Fruit fly (Drosophila melanogaster): ENCODE data around the gene CG42327.

The CG42327 gene

DNA sequence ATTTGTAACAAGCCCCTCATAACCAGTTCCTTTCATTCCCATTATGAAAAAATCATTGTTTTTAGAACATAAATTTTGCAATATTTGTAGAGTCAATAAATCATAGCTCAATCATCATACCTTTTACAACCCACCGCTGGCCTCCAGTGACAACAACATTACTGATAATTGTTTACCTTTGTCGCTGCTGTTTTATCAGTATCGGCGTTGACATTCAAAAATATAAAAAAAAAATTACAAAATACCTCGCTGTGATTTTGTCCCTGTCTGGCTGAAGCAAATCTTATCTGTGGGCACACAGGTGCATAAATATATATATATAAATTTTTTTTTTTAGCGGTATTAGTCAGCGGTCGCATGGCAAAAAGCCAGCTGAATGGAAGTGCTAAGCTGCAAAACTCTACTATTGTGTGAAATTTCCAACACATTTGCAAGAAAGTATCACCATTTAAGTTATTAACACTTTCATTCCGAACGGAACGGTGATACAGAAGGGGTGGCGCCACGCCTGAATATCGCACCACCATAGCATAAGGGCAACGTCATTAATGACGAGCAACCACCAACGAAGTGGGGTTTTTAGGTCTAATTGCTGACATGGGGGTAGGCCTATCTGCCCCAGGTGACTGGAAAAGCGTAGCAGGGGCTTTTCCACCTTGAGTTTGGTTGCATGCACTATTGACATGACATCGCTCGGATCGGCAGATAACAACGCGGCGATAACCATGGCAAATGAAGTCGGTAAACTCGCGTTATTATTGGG is 10.2 kb downstream of the CG42327 start (continued):
- TF ChIP-seq CG14710 (tag; optimal IDR thresholded peaks at IDR 0.05) = no peak
- peak; percentile 39 for TF ChIP-seq pros (GFP tag; optimal IDR thresholded peaks at IDR 0.05)
- no peak for TF ChIP-seq corto (GFP tag; optimal IDR thresholded peaks at IDR 0.05)
- TF ChIP-seq Kr (GFP tag; optimal IDR thresholded peaks at IDR 0.05) = no peak
- TF ChIP-seq ab (GFP tag; optimal IDR thresholded peaks at IDR 0.05) = no peak
- TF ChIP-seq CG8290 (GFP tag; optimal IDR thresholded peaks at IDR 0.05) = no peak
- TF ChIP-seq CG8290 (tag; optimal IDR thresholded peaks at IDR 0.05) = peak in 1 of 2 experiments; percentile 6
- TF ChIP-seq nerfin-2 (GFP tag; IDR thresholded peaks at IDR 0.05; ENCODE audit: partially characterized antibody) = no peak
- TF ChIP-seq CG15479 (GFP tag; optimal IDR thresholded peaks at IDR 0.05) = no peak
- TF ChIP-seq CG18476 (GFP tag; optimal IDR thresholded peaks at IDR 0.05) = peak; percentile 32
- no peak for TF ChIP-seq CG4328 (GFP tag; optimal IDR thresholded peaks at IDR 0.05)
- peak; percentile 19 for TF ChIP-seq CG6813 (GFP tag; optimal IDR thresholded peaks at IDR 0.05)
- peak; percentile 35 for TF ChIP-seq grn (GFP tag; optimal IDR thresholded peaks at IDR 0.05)
- TF ChIP-seq Mrtf (GFP tag; IDR thresholded peaks at IDR 0.05) = no peak
- TF ChIP-seq CG12744 (GFP tag; optimal IDR thresholded peaks at IDR 0.05) = no peak
- TF ChIP-seq crol (GFP tag; IDR thresholded peaks at IDR 0.05) = no peak
- TF ChIP-seq trh (GFP tag; optimal IDR thresholded peaks at IDR 0.05) = no peak
- no peak for TF ChIP-seq Bgb (GFP tag; IDR thresholded peaks at IDR 0.05; ENCODE audit: partially characterized antibody)
- no peak for TF ChIP-seq Antp (GFP tag; optimal IDR thresholded peaks at IDR 0.05)
- no peak for TF ChIP-seq sisA (GFP tag; IDR thresholded peaks at IDR 0.05)
- TF ChIP-seq Dp (GFP tag; optimal IDR thresholded peaks at IDR 0.05) = no peak
- TF ChIP-seq E2f1 (GFP tag; IDR thresholded peaks at IDR 0.05) = no peak
- no peak for TF ChIP-seq sima (GFP tag; optimal IDR thresholded peaks at IDR 0.05)
- TF ChIP-seq CG3281 (GFP tag; optimal IDR thresholded peaks at IDR 0.05) = peak; percentile 18
- no peak for TF ChIP-seq chm (GFP tag; IDR thresholded peaks at IDR 0.05)
- TF ChIP-seq CG2120 (GFP tag; optimal IDR thresholded peaks at IDR 0.05) = no peak
- TF ChIP-seq toy (GFP tag; IDR thresholded peaks at IDR 0.05) = no peak
- TF ChIP-seq ems (GFP tag; optimal IDR thresholded peaks at IDR 0.05) = no peak
- TF ChIP-seq vfl (GFP tag; optimal IDR thresholded peaks at IDR 0.05) = no peak
- no peak for TF ChIP-seq CG12236 (GFP tag; optimal IDR thresholded peaks at IDR 0.05)
- peak; percentile 4 for TF ChIP-seq unpg (GFP tag; optimal IDR thresholded peaks at IDR 0.05)
- TF ChIP-seq Opbp (GFP tag; IDR thresholded peaks at IDR 0.05; ENCODE audit: partially characterized antibody) = no peak
- no peak for TF ChIP-seq CkIIα-i1 (GFP tag; IDR thresholded peaks at IDR 0.05)
- peak; percentile 42 for TF ChIP-seq lab (GFP tag; optimal IDR thresholded peaks at IDR 0.05)
- TF ChIP-seq Pdp1 (GFP tag; optimal IDR thresholded peaks at IDR 0.05) = no peak

DNA sequence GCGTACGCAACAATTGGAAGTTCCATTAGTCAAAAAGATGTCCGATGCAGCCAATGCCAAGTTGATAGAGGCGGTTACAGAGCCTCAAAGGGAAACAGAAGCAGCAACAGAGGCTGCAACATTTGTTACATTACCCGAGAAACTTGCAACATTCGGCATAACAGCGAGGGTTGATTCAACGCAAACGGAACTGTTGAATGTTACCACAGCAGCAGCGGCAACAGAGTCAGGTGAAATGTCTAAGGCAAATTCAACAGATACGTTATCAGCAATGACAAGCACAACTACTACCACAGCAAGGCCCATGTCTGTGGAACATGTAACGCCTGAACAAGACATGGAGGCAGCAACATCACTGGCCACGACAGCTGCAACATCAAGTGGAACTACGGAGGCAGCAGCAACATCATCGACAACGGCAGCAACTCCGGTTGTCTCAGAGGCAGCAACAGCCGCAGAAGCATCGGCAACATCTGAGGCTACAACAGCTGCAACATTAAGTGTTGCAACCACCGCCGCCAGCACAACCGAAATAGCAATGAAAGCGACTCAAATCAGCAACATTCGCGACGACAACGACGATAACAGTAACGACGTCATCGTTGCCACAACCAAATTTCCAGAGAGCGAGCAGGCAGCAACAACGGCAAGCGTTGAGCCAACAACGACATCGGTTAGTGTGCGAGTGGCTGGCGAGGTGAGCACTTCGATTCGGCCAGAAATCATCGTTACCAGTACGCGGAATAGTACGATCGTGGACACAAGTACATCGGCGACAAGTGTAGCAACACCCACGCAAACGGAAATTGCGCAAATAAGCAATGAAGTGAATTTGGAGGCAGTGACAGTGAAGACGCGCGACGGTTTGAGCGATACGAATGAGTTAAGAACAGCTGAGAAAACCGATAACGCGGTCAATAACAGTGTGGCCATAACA is 13.3 kb downstream of the CG42327 start:
- TF ChIP-seq HmgZ (tag; optimal IDR thresholded peaks at IDR 0.05) = peak; percentile 14
- TF ChIP-seq hth (optimal IDR thresholded peaks at IDR 0.05) = no peak
- no peak for TF ChIP-seq usp (GFP tag; optimal IDR thresholded peaks at IDR 0.05)
- TF ChIP-seq cg (GFP tag; optimal IDR thresholded peaks at IDR 0.05) = peak; percentile 6
- peak; percentile 36 for TF ChIP-seq onecut (GFP tag; IDR thresholded peaks at IDR 0.05)
- peak; percentile 64 for TF ChIP-seq BtbVII (GFP tag; optimal IDR thresholded peaks at IDR 0.05)
- TF ChIP-seq H2.0 (GFP tag; IDR thresholded peaks at IDR 0.05) = no peak
- TF ChIP-seq CG5180 (GFP tag; optimal IDR thresholded peaks at IDR 0.05) = peak; percentile 77
- peak; percentile 13 for TF ChIP-seq Fer1 (GFP tag; optimal IDR thresholded peaks at IDR 0.05)
- TF ChIP-seq Atf6 (GFP tag; IDR thresholded peaks at IDR 0.05) = 0 out of 2 replicates have a peak, but pooled peaks have one; percentile 14
- peak; percentile 99 for TF ChIP-seq CG18476 (GFP tag; optimal IDR thresholded peaks at IDR 0.05)
- no peak for TF ChIP-seq PHDP (tag; optimal IDR thresholded peaks at IDR 0.05)
- peak; percentile 83 for TF ChIP-seq Deaf1 (tag; optimal IDR thresholded peaks at IDR 0.05)
- TF ChIP-seq CG13287 (GFP tag; IDR thresholded peaks at IDR 0.05; ENCODE audit: partially characterized antibody) = 0 out of 2 replicates have a peak, but pooled peaks have one; percentile 15
- no peak for TF ChIP-seq toy (GFP tag; IDR thresholded peaks at IDR 0.05)
- TF ChIP-seq CG11504 (tag; optimal IDR thresholded peaks at IDR 0.05) = peak; percentile 99
